Fruit fly (Drosophila melanogaster): ENCODE data around the gene SmydA-4.

DNA sequence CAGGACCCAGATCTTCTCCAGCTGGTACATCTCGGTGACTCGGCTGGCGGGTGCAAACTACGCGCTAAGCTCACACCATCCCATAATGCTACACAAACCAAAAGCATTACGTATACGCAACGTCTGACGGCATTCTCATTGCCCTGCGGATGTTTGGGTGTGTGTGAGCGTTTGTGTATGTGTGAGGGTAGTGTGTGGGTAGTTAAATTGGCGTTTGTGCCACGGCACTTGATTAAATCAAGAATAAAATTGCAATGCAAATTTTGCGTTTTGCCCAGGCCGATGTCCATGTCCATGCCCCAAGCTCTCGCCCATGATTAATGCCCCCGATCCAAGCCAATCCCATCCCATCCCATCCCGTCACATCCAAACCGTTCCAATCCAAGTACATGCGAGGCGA is 8.9 kb downstream of the SmydA-4 start, which contains the start of gene CG1552:
- no peak for TF ChIP-seq CG8478 (optimal IDR thresholded peaks at IDR 0.05)
- TF ChIP-seq CTCF (optimal IDR thresholded peaks at IDR 0.05) = no peak

All from S2 (cell line).